Fruit fly (Drosophila melanogaster) ovary, adult (tissue): ENCODE results near the gene 5-HT2A.

Experiments
- CG17801 ChIP-seq: fragments of 200-800 bp; optimal IDR thresholded peaks from 2 replicates; lab custom pipeline; 2019; ENCODE audit warnings: missing biosample characterization, mild to moderate bottlenecking, missing genetic modification characterization, moderate library complexity; ENCODE audit not compliant: partially characterized antibody

The 5-HT2A gene

dm6 chr3R:4654557-4655273 is 42.0 kb downstream of the 5-HT2A start, which contains the start of gene spartin:
spartin (plus strand) TSS chr3R:4654800.
- peak; percentile 44 for TF ChIP-seq CG17801 (GFP tag; lab: Kevin White, UChicago)

- peak; percentile 41 for TF ChIP-seq CG17801 (GFP tag; lab: Kevin White, UChicago)
These were observed 46.6 kb downstream of the 5-HT2A start, which contains the start of gene smash for dm6 chr3R:4658991-4659933. smash (plus strand) TSS chr3R:4659579.

dm6 chr3R:4659934-4660353 is 47.3 kb downstream of the 5-HT2A start:
- TF ChIP-seq CG17801 (GFP tag; lab: Kevin White, UChicago) = no peak

dm6 chr3R:4661640-4662039 is 49.0 kb downstream of the 5-HT2A start:
- TF ChIP-seq CG17801 (GFP tag; lab: Kevin White, UChicago) = no peak

dm6 chr3R:4663068-4663467 is 50.4 kb downstream of the 5-HT2A start:
- no peak for TF ChIP-seq CG17801 (GFP tag; lab: Kevin White, UChicago)

- no peak for TF ChIP-seq CG17801 (GFP tag; lab: Kevin White, UChicago)
These were observed 51.5 kb downstream of the 5-HT2A start for dm6 chr3R:4664199-4664598.

- TF ChIP-seq CG17801 (GFP tag; lab: Kevin White, UChicago) = peak; percentile 66
These were observed 52.3 kb downstream of the 5-HT2A start for dm6 chr3R:4664947-4665346.

dm6 chr3R:4666014-4666652 is 53.5 kb downstream of the 5-HT2A start:
- TF ChIP-seq CG17801 (GFP tag; lab: Kevin White, UChicago) = no peak

dm6 chr3R:4667399-4668201 is 54.9 kb downstream of the 5-HT2A start:
- TF ChIP-seq CG17801 (GFP tag; lab: Kevin White, UChicago) = no peak

- no peak for TF ChIP-seq CG17801 (GFP tag; lab: Kevin White, UChicago)
These were observed 64.5 kb downstream of the 5-HT2A start for dm6 chr3R:4676981-4677665.

dm6 chr3R:4678362-4678761 is 65.7 kb downstream of the 5-HT2A start:
- no peak for TF ChIP-seq CG17801 (GFP tag; lab: Kevin White, UChicago)
